Worm (Caenorhabditis elegans) whole organism, early embryonic: ENCODE measurements around the gene R107.2.

Experiments
- hmg-4 ChIP-seq: fragments of 200-800 bp; sonication (Bioruptor generic); optimal IDR thresholded peaks from 2 replicates; lab custom pipeline; 2018; ENCODE audit warnings: mild to moderate bottlenecking, missing genetic modification characterization, missing compliant biosample characterization
- pes-1 ChIP-seq: fragments of 200-800 bp; sonication (Bioruptor generic); IDR thresholded peaks from 2 replicates; pipeline ENCODE4 v1.3.6; 2022; ENCODE audit warnings: missing genetic modification reagents, missing genetic modification characterization, missing compliant biosample characterization
- sea-1 ChIP-seq: fragments of 200-800 bp; sonication (Bioruptor generic); conservative IDR thresholded peaks from 2 replicates; pipeline ENCODE4 v1.3.6; 2022; ENCODE audit warnings: missing genetic modification characterization, missing compliant biosample characterization

- no peak for TF ChIP-seq sea-1 (GFP tag; lab: Robert Waterston, UW)
- no peak for TF ChIP-seq hmg-4 (GFP tag; lab: Kevin White, UChicago)
- TF ChIP-seq pes-1 (GFP tag; lab: Robert Waterston, UW), result no peak
Measured at ce11 chrIII:9004658-9005057, 41.1 kb downstream of the R107.2 start.
